Fruit fly (Drosophila melanogaster) whole organism, pupa: ENCODE data around the gene CG15170.

Experiments used
- CG10348 ChIP-seq: fragments of 200-800 bp; sonication (Bioruptor generic); IDR thresholded peaks from 2 replicates; pipeline ENCODE4 v1.3.6; 2022; ENCODE audit warnings: missing biosample characterization, missing genetic modification characterization
- CG12605 ChIP-seq: fragments of 200-800 bp; sonication (Bioruptor generic); IDR thresholded peaks from 2 replicates; pipeline ENCODE4 v1.3.6; 2022; ENCODE audit warnings: missing biosample characterization, missing genetic modification characterization
- CG13204 ChIP-seq: fragments of 200-800 bp; sonication (Bioruptor generic); optimal IDR thresholded peaks from 2 replicates; lab custom pipeline; 2018; ENCODE audit warnings: missing biosample characterization, mild to moderate bottlenecking, missing genetic modification characterization, moderate library complexity
- CG14655 ChIP-seq: fragments of 200-800 bp; sonication (Bioruptor generic); optimal IDR thresholded peaks from 3 replicates; lab custom pipeline; 2017; ENCODE audit warnings: mild to moderate bottlenecking, missing biosample characterization, missing genetic modification reagents, missing genetic modification characterization
- CG15710 ChIP-seq: fragments of 200-800 bp; sonication (Bioruptor generic); optimal IDR thresholded peaks from 2 replicates; lab custom pipeline; 2018; ENCODE audit warnings: missing biosample characterization, mild to moderate bottlenecking, missing genetic modification characterization, moderate library complexity
- CG17806 ChIP-seq: fragments of 200-800 bp; sonication (Bioruptor generic); optimal IDR thresholded peaks from 2 replicates; lab custom pipeline; 2018; ENCODE audit warnings: missing biosample characterization, mild to moderate bottlenecking, missing genetic modification characterization, moderate library complexity
- CG32121 ChIP-seq: fragments of 200-800 bp; sonication (Bioruptor generic); IDR thresholded peaks from 2 replicates; pipeline ENCODE4 v1.3.6; 2022; ENCODE audit warnings: missing biosample characterization, missing genetic modification characterization
- CG34367 ChIP-seq: fragments of 200-800 bp; sonication (Bioruptor generic); optimal IDR thresholded peaks from 2 replicates; lab custom pipeline; 2018; ENCODE audit warnings: missing biosample characterization, mild to moderate bottlenecking, missing genetic modification characterization
- CG4496 ChIP-seq: fragments of 200-800 bp; sonication (Bioruptor generic); IDR thresholded peaks from 3 replicates; pipeline ENCODE4 v1.3.6; 2022; ENCODE audit warnings: missing biosample characterization, missing genetic modification characterization
- CG8159 ChIP-seq: fragments of 200-800 bp; sonication (Bioruptor generic); optimal IDR thresholded peaks from 3 replicates; lab custom pipeline; 2018; ENCODE audit warnings: missing biosample characterization, mild to moderate bottlenecking, missing genetic modification characterization, moderate library complexity
- CG8301 ChIP-seq: fragments of 200-800 bp; sonication (Bioruptor generic); optimal IDR thresholded peaks from 2 replicates; lab custom pipeline; 2018; ENCODE audit warnings: missing biosample characterization, mild to moderate bottlenecking, missing genetic modification characterization
- CG9948 ChIP-seq: fragments of 200-800 bp; sonication (Bioruptor generic); optimal IDR thresholded peaks from 2 replicates; lab custom pipeline; 2018; ENCODE audit warnings: missing biosample characterization, mild to moderate bottlenecking, missing genetic modification characterization, moderate library complexity
- D1 ChIP-seq: fragments of 200-800 bp; sonication (Bioruptor generic); optimal IDR thresholded peaks from 2 replicates; lab custom pipeline; 2018; ENCODE audit warnings: missing biosample characterization, mild to moderate bottlenecking, missing genetic modification characterization, moderate library complexity
- EcR ChIP-seq: fragments of 200-800 bp; sonication (Bioruptor generic); optimal IDR thresholded peaks from 3 replicates; lab custom pipeline; 2019; ENCODE audit warnings: missing biosample characterization, missing genetic modification characterization, mild to moderate bottlenecking, moderate library complexity, missing genetic modification reagents
- Ets98B ChIP-seq: fragments of 200-800 bp; sonication (Bioruptor generic); IDR thresholded peaks from 2 replicates; pipeline ENCODE4 v1.3.6; 2022; ENCODE audit warnings: missing biosample characterization, missing genetic modification characterization
- Pif1A ChIP-seq: fragments of 200-800 bp; sonication (Bioruptor generic); optimal IDR thresholded peaks from 3 replicates; lab custom pipeline; 2016; ENCODE audit warnings: missing biosample characterization, missing genetic modification characterization
- Pif1B ChIP-seq: fragments of 200-800 bp; sonication (Bioruptor generic); optimal IDR thresholded peaks from 3 replicates; lab custom pipeline; 2016; ENCODE audit warnings: missing biosample characterization, missing genetic modification characterization
- Snoo ChIP-seq: fragments of 200-800 bp; sonication (Bioruptor generic); optimal IDR thresholded peaks from 3 replicates; lab custom pipeline; 2017; ENCODE audit warnings: missing biosample characterization, mild to moderate bottlenecking, missing genetic modification characterization, inconsistent platforms
- fd96Ca ChIP-seq: fragments of 200-800 bp; sonication (Bioruptor generic); IDR thresholded peaks from 3 replicates; pipeline ENCODE4 v1.3.6; 2022; ENCODE audit warnings: missing biosample characterization, missing genetic modification characterization
- gl ChIP-seq: fragments of 200-800 bp; sonication (Bioruptor generic); optimal IDR thresholded peaks from 2 replicates; lab custom pipeline; 2018; ENCODE audit warnings: missing biosample characterization, mild to moderate bottlenecking, missing genetic modification characterization
- rn ChIP-seq: fragments of 200-800 bp; sonication (Bioruptor generic); IDR thresholded peaks from 2 replicates; pipeline ENCODE4 v1.3.6; 2022; ENCODE audit warnings: missing biosample characterization, missing genetic modification characterization

The CG15170 gene

dm6 chr2L:18986125-18986498, 3.9 kb downstream of the CG15170 start:
- TF ChIP-seq CG9948 (tag; lab: Kevin White, UChicago) (no peak), Pif1A (GFP tag; lab: Kevin White, UChicago) (no peak), D1 (tag; lab: Kevin White, UChicago) (no peak), rn (GFP tag; lab: Robert Waterston, UW) (no peak), CG12605 (GFP tag; lab: Robert Waterston, UW) (no peak), Pif1B (GFP tag; lab: Kevin White, UChicago) (no peak), gl (no peak), fd96Ca (GFP tag; lab: Robert Waterston, UW) (no peak), CG4496 (GFP tag; lab: Robert Waterston, UW) (no peak), CG14655 (GFP tag; lab: Kevin White, UChicago) (no peak), CG17806 (no peak), CG15710 (tag; lab: Kevin White, UChicago) (no peak), Snoo (tag; lab: Kevin White, UChicago) (no peak), CG32121 (GFP tag; lab: Robert Waterston, UW) (no peak), CG10348 (GFP tag; lab: Robert Waterston, UW) (no peak), CG8159 (no peak), Ets98B (GFP tag; lab: Robert Waterston, UW) (no peak), CG8301 (tag; lab: Kevin White, UChicago) (no peak)

- no peak for TF ChIP-seq CG4496 (GFP tag; lab: Robert Waterston, UW)
- no peak for TF ChIP-seq EcR
- no peak for TF ChIP-seq fd96Ca (GFP tag; lab: Robert Waterston, UW)
- TF ChIP-seq D1 (tag; lab: Kevin White, UChicago), result no peak
- peak; percentile 9 for TF ChIP-seq CG8159
- TF ChIP-seq Pif1A (GFP tag; lab: Kevin White, UChicago), result peak; percentile 6
- TF ChIP-seq CG15710 (tag; lab: Kevin White, UChicago), result peak; percentile 12
- no peak for TF ChIP-seq Snoo (tag; lab: Kevin White, UChicago)
- peak; percentile 9 for TF ChIP-seq CG8301 (tag; lab: Kevin White, UChicago)
- no peak for TF ChIP-seq CG13204 (GFP tag; lab: Kevin White, UChicago)
- no peak for TF ChIP-seq CG34367 (tag; lab: Kevin White, UChicago)
- TF ChIP-seq CG17806, result no peak
- TF ChIP-seq gl, result no peak
- no peak for TF ChIP-seq Ets98B (GFP tag; lab: Robert Waterston, UW)
- TF ChIP-seq CG9948 (tag; lab: Kevin White, UChicago), result no peak
- no peak for TF ChIP-seq CG32121 (GFP tag; lab: Robert Waterston, UW)
- no peak for TF ChIP-seq CG10348 (GFP tag; lab: Robert Waterston, UW)
- no peak for TF ChIP-seq Pif1B (GFP tag; lab: Kevin White, UChicago)
- TF ChIP-seq CG14655 (GFP tag; lab: Kevin White, UChicago), result peak; percentile 36
- no peak for TF ChIP-seq rn (GFP tag; lab: Robert Waterston, UW)
- TF ChIP-seq CG12605 (GFP tag; lab: Robert Waterston, UW), result no peak
- TF ChIP-seq, all 21 proteins: peak for 5
Measured at dm6 chr2L:18985201-18986124, 4.6 kb downstream of the CG15170 start.

- TF ChIP-seq CG10348 (GFP tag; lab: Robert Waterston, UW), result no peak
- TF ChIP-seq rn (GFP tag; lab: Robert Waterston, UW), result no peak
- TF ChIP-seq EcR, result no peak
- no peak for TF ChIP-seq CG4496 (GFP tag; lab: Robert Waterston, UW)
- no peak for TF ChIP-seq fd96Ca (GFP tag; lab: Robert Waterston, UW)
Measured at dm6 chr2L:18984158-18984557, 5.9 kb downstream of the CG15170 start.

- TF ChIP-seq CG8159 (peak; percentile 34), CG10348 (GFP tag; lab: Robert Waterston, UW) (no peak), CG15710 (tag; lab: Kevin White, UChicago) (peak; percentile 21), EcR (peak; percentile 85), gl (no peak), CG9948 (tag; lab: Kevin White, UChicago) (no peak), CG32121 (GFP tag; lab: Robert Waterston, UW) (no peak)
Measured at dm6 chr2L:18982826-18983758, 6.9 kb downstream of the CG15170 start.

- TF ChIP-seq CG14655 (GFP tag; lab: Kevin White, UChicago) (peak; percentile 80), CG4496 (GFP tag; lab: Robert Waterston, UW) (peak; percentile 87), D1 (tag; lab: Kevin White, UChicago) (no peak), fd96Ca (GFP tag; lab: Robert Waterston, UW) (peak; percentile 74), CG8159 (peak; percentile 77), CG17806 (peak; percentile 77), Ets98B (GFP tag; lab: Robert Waterston, UW) (peak; percentile 84), gl (no peak), CG9948 (tag; lab: Kevin White, UChicago) (peak; percentile 77), EcR (peak; percentile 33), CG13204 (GFP tag; lab: Kevin White, UChicago) (peak; percentile 27), CG32121 (GFP tag; lab: Robert Waterston, UW) (peak; percentile 89), Snoo (tag; lab: Kevin White, UChicago) (no peak), CG34367 (tag; lab: Kevin White, UChicago) (peak; percentile 65), Pif1A (GFP tag; lab: Kevin White, UChicago) (peak; percentile 75), CG10348 (GFP tag; lab: Robert Waterston, UW) (0 out of 2 replicates have a peak, but pooled peaks have one; percentile 20), rn (GFP tag; lab: Robert Waterston, UW) (peak; percentile 58; the same call in 1 of the 2 replicates), CG15710 (tag; lab: Kevin White, UChicago) (peak; percentile 74), CG8301 (tag; lab: Kevin White, UChicago) (peak; percentile 79), CG12605 (GFP tag; lab: Robert Waterston, UW) (peak; percentile 64; the same call in 1 of the 2 replicates), Pif1B (GFP tag; lab: Kevin White, UChicago) (peak; percentile 70)
Measured at dm6 chr2L:18981947-18982579, 8.0 kb downstream of the CG15170 start.
